Fruit fly (Drosophila melanogaster): ENCODE results near the gene Cmpk.
A peak's percentile ranks its signal among the peaks of the same experiment; 100 is the strongest.

The Cmpk gene

dm6 chr3R:26007964-26008868, 47.0 kb downstream of the Cmpk start (continued):
- peak; percentile 28; the same call in 1 of the 3 replicates for TF ChIP-seq zen2 (GFP tag; IDR thresholded peaks at IDR 0.05; ENCODE audit: partially characterized antibody)
- TF ChIP-seq fd102C (GFP tag; optimal IDR thresholded peaks at IDR 0.05): no peak
- TF ChIP-seq Lhr (GFP tag; optimal IDR thresholded peaks at IDR 0.05): no peak
- no peak for TF ChIP-seq hbn (GFP tag; IDR thresholded peaks at IDR 0.05; ENCODE audit: partially characterized antibody)
- no peak for TF ChIP-seq CG12219 (GFP tag; optimal IDR thresholded peaks at IDR 0.05)
- TF ChIP-seq Deaf1 (tag; optimal IDR thresholded peaks at IDR 0.05): peak; percentile 14
- TF ChIP-seq CG2199 (GFP tag; IDR thresholded peaks at IDR 0.05): peak; percentile 17; the same call in 1 of the 3 replicates
- TF ChIP-seq CG11247 (GFP tag; IDR thresholded peaks at IDR 0.05): no peak; the same call in 1 of the 2 replicates
- no peak for TF ChIP-seq chm (GFP tag; IDR thresholded peaks at IDR 0.05)
- no peak for TF ChIP-seq TFAM (GFP tag; optimal IDR thresholded peaks at IDR 0.05)
- TF ChIP-seq CoRest (tag; optimal IDR thresholded peaks at IDR 0.05): no peak
- TF ChIP-seq sc (optimal IDR thresholded peaks at IDR 0.05): no peak
- no peak for TF ChIP-seq sc (GFP tag; optimal IDR thresholded peaks at IDR 0.05)
- TF ChIP-seq CG1602 (GFP tag; optimal IDR thresholded peaks at IDR 0.05): no peak
- TF ChIP-seq Adf1 (GFP tag; IDR thresholded peaks at IDR 0.05): peak; percentile 41
- TF ChIP-seq tup (GFP tag; optimal IDR thresholded peaks at IDR 0.05): no peak
- TF ChIP-seq otp (GFP tag; IDR thresholded peaks at IDR 0.05): peak; percentile 52; the same call in 2 of the 3 replicates
- peak; percentile 89 for TF ChIP-seq CG12769 (tag; optimal IDR thresholded peaks at IDR 0.05)
- 0 out of 2 replicates have a peak, but pooled peaks have one; percentile 33 for TF ChIP-seq tna (GFP tag; IDR thresholded peaks at IDR 0.05; ENCODE audit: partially characterized antibody)
- peak; percentile 84 for TF ChIP-seq rib (GFP tag; IDR thresholded peaks at IDR 0.05)
- TF ChIP-seq ERR (GFP tag; optimal IDR thresholded peaks at IDR 0.05): no peak
- TF ChIP-seq CG11723 (GFP tag; optimal IDR thresholded peaks at IDR 0.05): no peak
- TF ChIP-seq oc (tag; optimal IDR thresholded peaks at IDR 0.05): peak; percentile 56
- 0 out of 3 replicates have a peak, but pooled peaks have one; percentile 34 for TF ChIP-seq CG16813 (GFP tag; IDR thresholded peaks at IDR 0.05; ENCODE audit: partially characterized antibody)
- TF ChIP-seq Scr (GFP tag; IDR thresholded peaks at IDR 0.05; ENCODE audit: partially characterized antibody): 0 out of 2 replicates have a peak, but pooled peaks have one; percentile 12
- peak; percentile 27; the same call in 1 of the 4 replicates for TF ChIP-seq Dll (GFP tag; IDR thresholded peaks at IDR 0.05; ENCODE audit: partially characterized antibody)
- peak; percentile 98 for TF ChIP-seq HLHmδ (GFP tag; optimal IDR thresholded peaks at IDR 0.05)
- TF ChIP-seq so (GFP tag; IDR thresholded peaks at IDR 0.05): 0 out of 3 replicates have a peak, but pooled peaks have one; percentile 29
- TF ChIP-seq CG14965 (GFP tag; optimal IDR thresholded peaks at IDR 0.05; ENCODE audit: borderline replicate concordance): no peak
- TF ChIP-seq HmgZ (tag; optimal IDR thresholded peaks at IDR 0.05): no peak
- peak; percentile 93 for TF ChIP-seq grn (GFP tag; optimal IDR thresholded peaks at IDR 0.05)

- no peak for TF ChIP-seq CTCF (GFP tag; optimal IDR thresholded peaks at IDR 0.05)
- no peak for TF ChIP-seq Sry-δ (GFP tag; optimal IDR thresholded peaks at IDR 0.05)
- TF ChIP-seq vvl (GFP tag; IDR thresholded peaks at IDR 0.05): 0 out of 2 replicates have a peak, but pooled peaks have one; percentile 10
- peak; percentile 76 for TF ChIP-seq Awh (GFP tag; IDR thresholded peaks at IDR 0.05)
- no peak for TF ChIP-seq CG2678 (tag; optimal IDR thresholded peaks at IDR 0.05)
- TF ChIP-seq CG1647 (GFP tag; optimal IDR thresholded peaks at IDR 0.05): no peak
- TF ChIP-seq CG2712 (tag; optimal IDR thresholded peaks at IDR 0.05): no peak
- TF ChIP-seq CG18011 (GFP tag; optimal IDR thresholded peaks at IDR 0.05): peak; percentile 93
- no peak for TF ChIP-seq NC2α (GFP tag; optimal IDR thresholded peaks at IDR 0.05)
- TF ChIP-seq CG5953 (GFP tag; IDR thresholded peaks at IDR 0.05): no peak
- no peak for TF ChIP-seq CG2202 (tag; optimal IDR thresholded peaks at IDR 0.05)
- no peak for TF ChIP-seq Dp (GFP tag; optimal IDR thresholded peaks at IDR 0.05)
- no peak for TF ChIP-seq NFAT (GFP tag; IDR thresholded peaks at IDR 0.05)
- TF ChIP-seq salm (tag; optimal IDR thresholded peaks at IDR 0.05): no peak
- TF ChIP-seq tap (tag; optimal IDR thresholded peaks at IDR 0.05): no peak
- peak; percentile 45 for TF ChIP-seq abd-A (tag; optimal IDR thresholded peaks at IDR 0.05)
- no peak for TF ChIP-seq toy (GFP tag; IDR thresholded peaks at IDR 0.05)
- no peak for TF ChIP-seq HHEX (GFP tag; optimal IDR thresholded peaks at IDR 0.05)
- no peak for TF ChIP-seq gcm2 (GFP tag; optimal IDR thresholded peaks at IDR 0.05)
Measured at dm6 chr3R:26007298-26007697, 47.9 kb downstream of the Cmpk start.

Measured in whole organism, embryonic.